Fruit fly (Drosophila melanogaster) whole organism, embryonic: Measurements from ENCODE around the gene CG17109.

Source experiments
- Abd-B ChIP-seq: fragments of 200-800 bp; sonication (Bioruptor generic); optimal IDR thresholded peaks from 2 replicates; lab custom pipeline; 2018; ENCODE audit warnings: missing biosample characterization, mild to moderate bottlenecking, missing genetic modification characterization, moderate library complexity
- Ada2b ChIP-seq: fragments of 200-800 bp; sonication (Bioruptor generic); IDR thresholded peaks from 2 replicates; pipeline ENCODE4 v1.3.6; 2022; ENCODE audit warnings: missing biosample characterization, missing genetic modification characterization
- BtbVII ChIP-seq: fragments of 200-800 bp; sonication (Bioruptor generic); optimal IDR thresholded peaks from 3 replicates; lab custom pipeline; 2017; ENCODE audit warnings: missing biosample characterization, mild to moderate bottlenecking, missing genetic modification characterization
- CG10543 ChIP-seq: fragments of 200-800 bp; sonication (Bioruptor generic); optimal IDR thresholded peaks from 3 replicates; lab custom pipeline; 2017; ENCODE audit warnings: missing biosample characterization, mild to moderate bottlenecking, missing genetic modification characterization, moderate library complexity
- CG10565 ChIP-seq: fragments of 200-800 bp; sonication (Bioruptor generic); optimal IDR thresholded peaks from 3 replicates; lab custom pipeline; 2016; ENCODE audit warnings: missing biosample characterization, mild to moderate bottlenecking, missing genetic modification characterization
- CG14965 ChIP-seq: fragments of 200-800 bp; sonication (Bioruptor generic); optimal IDR thresholded peaks from 2 replicates; lab custom pipeline; 2016; ENCODE audit warnings: missing biosample characterization, missing genetic modification characterization, borderline replicate concordance
- CG16813 ChIP-seq: fragments of 200-800 bp; sonication (Bioruptor generic); IDR thresholded peaks from 3 replicates; pipeline ENCODE4 v1.3.6; 2022; ENCODE audit warnings: missing biosample characterization, missing genetic modification characterization; ENCODE audit not compliant: partially characterized antibody
- CG17829 ChIP-seq: fragments of 200-800 bp; optimal IDR thresholded peaks from 2 replicates; lab custom pipeline; 2019; ENCODE audit warnings: missing biosample characterization, mild to moderate bottlenecking, missing genetic modification characterization, moderate library complexity
- CG18262 ChIP-seq: fragments of 200-800 bp; optimal IDR thresholded peaks from 3 replicates; lab custom pipeline; 2019; ENCODE audit warnings: missing biosample characterization, mild to moderate bottlenecking, missing genetic modification characterization, moderate library complexity
- CG31388 ChIP-seq: fragments of 200-800 bp; sonication (Bioruptor generic); optimal IDR thresholded peaks from 2 replicates; lab custom pipeline; 2016; ENCODE audit warnings: missing biosample characterization, missing genetic modification characterization
- CG33557 ChIP-seq: fragments of 200-800 bp; sonication (Bioruptor generic); optimal IDR thresholded peaks from 2 replicates; lab custom pipeline; 2019; ENCODE audit warnings: missing biosample characterization, mild to moderate bottlenecking, missing genetic modification characterization, moderate library complexity
- CG34376 ChIP-seq: fragments of 200-800 bp; sonication (Bioruptor generic); optimal IDR thresholded peaks from 2 replicates; lab custom pipeline; 2018; ENCODE audit warnings: missing biosample characterization, mild to moderate bottlenecking, missing genetic modification characterization
- CG4282 ChIP-seq: fragments of 200-800 bp; sonication (Bioruptor generic); optimal IDR thresholded peaks from 2 replicates; lab custom pipeline; 2016; ENCODE audit warnings: missing biosample characterization, missing genetic modification characterization
- CG7372 ChIP-seq: fragments of 200-800 bp; sonication (Bioruptor generic); IDR thresholded peaks from 2 replicates; pipeline ENCODE4 v1.3.6; 2022; ENCODE audit warnings: missing biosample characterization, missing genetic modification characterization
- CG7556 ChIP-seq: fragments of 200-800 bp; sonication (Bioruptor generic); optimal IDR thresholded peaks from 2 replicates; lab custom pipeline; 2017; ENCODE audit warnings: missing biosample characterization, mild to moderate bottlenecking, missing genetic modification characterization
- CG8089 ChIP-seq: fragments of 200-800 bp; sonication (Bioruptor generic); optimal IDR thresholded peaks from 3 replicates; lab custom pipeline; 2016; ENCODE audit warnings: missing biosample characterization, missing genetic modification characterization
- CG9797 ChIP-seq: fragments of 200-800 bp; sonication (Bioruptor generic); optimal IDR thresholded peaks from 3 replicates; lab custom pipeline; 2018; ENCODE audit warnings: missing biosample characterization, mild to moderate bottlenecking, missing genetic modification characterization
- Eip74EF ChIP-seq, 2 experiments: fragments of 200-800 bp in 1 of 2; fragments of >200 bp in 1 of 2; sonication (Bioruptor generic) in 1 of 2; optimal IDR thresholded peaks; 2 replicates each; lab custom pipeline; 2017 to 2019; ENCODE audit warnings: missing biosample characterization in 2 of 2, missing genetic modification characterization in 2 of 2, mild to moderate bottlenecking in 1 of 2, moderate library complexity in 1 of 2
- Fer1 ChIP-seq: fragments of 200-800 bp; sonication (Bioruptor generic); optimal IDR thresholded peaks from 2 replicates; lab custom pipeline; 2017; ENCODE audit warnings: missing biosample characterization, mild to moderate bottlenecking, missing genetic modification characterization
- HLH54F ChIP-seq: fragments of 200-800 bp; sonication (Bioruptor generic); optimal IDR thresholded peaks from 3 replicates; lab custom pipeline; 2016; ENCODE audit warnings: missing biosample characterization, missing genetic modification characterization
- Med ChIP-seq: fragments of 200-800 bp; sonication (Bioruptor generic); peaks from one replicate; lab custom pipeline; 2016; ENCODE audit warnings: missing biosample characterization, missing genetic modification characterization, mild to moderate bottlenecking, inconsistent platforms, moderate library complexity
- NK7.1 ChIP-seq: fragments of 200-800 bp; sonication (Bioruptor generic); optimal IDR thresholded peaks from 3 replicates; lab custom pipeline; 2016; ENCODE audit warnings: missing biosample characterization, missing genetic modification characterization
- Nf-YC ChIP-seq: fragments of 200-800 bp; optimal IDR thresholded peaks from 3 replicates; lab custom pipeline; 2019; ENCODE audit warnings: missing biosample characterization, mild to moderate bottlenecking, missing genetic modification characterization, moderate library complexity
- Opbp ChIP-seq: fragments of 200-800 bp; sonication (Bioruptor generic); IDR thresholded peaks from 3 replicates; pipeline ENCODE4 v1.3.6; 2022; ENCODE audit warnings: missing biosample characterization, missing genetic modification characterization; ENCODE audit not compliant: partially characterized antibody
- PHDP ChIP-seq: fragments of 200-800 bp; sonication (Bioruptor generic); optimal IDR thresholded peaks from 3 replicates; lab custom pipeline; 2018; ENCODE audit warnings: missing biosample characterization, mild to moderate bottlenecking, missing genetic modification characterization, moderate library complexity
- Side ChIP-seq: fragments of 200-800 bp; sonication (Bioruptor generic); optimal IDR thresholded peaks from 2 replicates; lab custom pipeline; 2016; ENCODE audit warnings: missing biosample characterization, missing genetic modification characterization
- ab ChIP-seq: fragments of 200-800 bp; sonication (Bioruptor generic); optimal IDR thresholded peaks from 2 replicates; lab custom pipeline; 2016; ENCODE audit warnings: missing biosample characterization, missing genetic modification characterization
- cg ChIP-seq: fragments of 200-800 bp; sonication (Bioruptor generic); optimal IDR thresholded peaks from 3 replicates; lab custom pipeline; 2019; ENCODE audit warnings: missing biosample characterization, mild to moderate bottlenecking, missing genetic modification characterization, moderate library complexity
- ci ChIP-seq: fragments of 200-800 bp; sonication (Bioruptor generic); IDR thresholded peaks from 3 replicates; pipeline ENCODE4 v1.3.6; 2022; ENCODE audit warnings: missing biosample characterization, missing genetic modification characterization
- corto ChIP-seq: fragments of 200-800 bp; sonication (Bioruptor generic); optimal IDR thresholded peaks from 2 replicates; lab custom pipeline; 2016; ENCODE audit warnings: missing biosample characterization, mild to moderate bottlenecking, missing genetic modification characterization, moderate library complexity
- cwo ChIP-seq: fragments of 200-800 bp; sonication (Bioruptor generic); optimal IDR thresholded peaks from 3 replicates; lab custom pipeline; 2017; ENCODE audit warnings: missing biosample characterization, missing genetic modification characterization, mild to moderate bottlenecking, moderate library complexity, missing genetic modification reagents
- dan ChIP-seq: fragments of 200-800 bp; sonication (Bioruptor generic); IDR thresholded peaks from 2 replicates; pipeline ENCODE4 v1.3.6; 2022; ENCODE audit warnings: missing biosample characterization, missing genetic modification characterization
- grn ChIP-seq: fragments of 200-800 bp; sonication (Bioruptor generic); optimal IDR thresholded peaks from 3 replicates; lab custom pipeline; 2017; ENCODE audit warnings: missing biosample characterization, missing genetic modification characterization
- gt ChIP-seq: fragments of 200-800 bp; sonication (Bioruptor generic); IDR thresholded peaks from 2 replicates; pipeline ENCODE4 v1.3.6; 2022; ENCODE audit warnings: missing biosample characterization, missing genetic modification characterization
- jigr1 ChIP-seq: fragments of 200-800 bp; sonication (Bioruptor generic); IDR thresholded peaks from 3 replicates; pipeline ENCODE4 v1.3.6; 2022; ENCODE audit warnings: missing biosample characterization, missing genetic modification characterization
- ken ChIP-seq: fragments of 200-800 bp; sonication (Bioruptor generic); IDR thresholded peaks from 3 replicates; pipeline ENCODE4 v1.3.6; 2022; ENCODE audit warnings: missing biosample characterization, missing genetic modification characterization
- mirr ChIP-seq: fragments of 200-800 bp; sonication (Bioruptor generic); optimal IDR thresholded peaks from 3 replicates; lab custom pipeline; 2018; ENCODE audit warnings: missing biosample characterization, mild to moderate bottlenecking, missing genetic modification characterization
- otp ChIP-seq: fragments of 200-800 bp; sonication (Bioruptor generic); IDR thresholded peaks from 3 replicates; pipeline ENCODE4, ENCODE4 v1.3.6; 2022; ENCODE audit warnings: missing biosample characterization, missing genetic modification characterization
- pfk ChIP-seq: fragments of 200-800 bp; sonication (Bioruptor generic); optimal IDR thresholded peaks from 2 replicates; lab custom pipeline; 2018; ENCODE audit warnings: missing biosample characterization, mild to moderate bottlenecking, missing genetic modification characterization, moderate library complexity
- sd ChIP-seq: fragments of 200-800 bp; sonication (Bioruptor generic); optimal IDR thresholded peaks from 3 replicates; lab custom pipeline; 2018; ENCODE audit warnings: missing biosample characterization, mild to moderate bottlenecking, missing genetic modification characterization, moderate library complexity
- sim ChIP-seq: fragments of 200-800 bp; sonication (Bioruptor generic); IDR thresholded peaks from 2 replicates; pipeline ENCODE4 v1.3.6; 2022; ENCODE audit warnings: missing biosample characterization, missing genetic modification characterization
- sna ChIP-seq: fragments of 200-800 bp; sonication (Bioruptor generic); IDR thresholded peaks from 2 replicates; pipeline ENCODE4 v1.3.6; 2022; ENCODE audit warnings: missing biosample characterization, missing genetic modification characterization; ENCODE audit not compliant: partially characterized antibody
- sug ChIP-seq: fragments of 200-800 bp; optimal IDR thresholded peaks from 2 replicates; lab custom pipeline; 2019; ENCODE audit warnings: missing biosample characterization, mild to moderate bottlenecking, missing genetic modification characterization, moderate library complexity
- ttk ChIP-seq: fragments of 200-800 bp; sonication (Bioruptor generic); IDR thresholded peaks from 2 replicates; pipeline ENCODE4 v2.1.2; 2022; ENCODE audit warnings: missing biosample characterization, missing genetic modification characterization
- vnd ChIP-seq: fragments of 200-800 bp; sonication (Bioruptor generic); IDR thresholded peaks from 3 replicates; pipeline ENCODE4 v1.3.6; 2022; ENCODE audit warnings: missing biosample characterization, missing genetic modification characterization; ENCODE audit not compliant: partially characterized antibody
- z ChIP-seq: fragments of 200-800 bp; sonication (Bioruptor generic); IDR thresholded peaks from 3 replicates; pipeline ENCODE4 v1.3.6; 2022; ENCODE audit warnings: missing biosample characterization, missing genetic modification characterization
- zfh2 ChIP-seq: fragments of 200-800 bp; sonication (Bioruptor generic); optimal IDR thresholded peaks from 2 replicates; lab custom pipeline; 2016; ENCODE audit warnings: missing biosample characterization, missing genetic modification characterization

CG17109 gene

dm6 chr3R:23119873-23120272, 24.4 kb downstream of the CG17109 start (continued):
- no peak for TF ChIP-seq pfk (GFP tag; lab: Kevin White, UChicago)
- no peak for TF ChIP-seq CG7372 (GFP tag; lab: Robert Waterston, UW)
- TF ChIP-seq ci (GFP tag; lab: Robert Waterston, UW), result 0 out of 3 replicates have a peak, but pooled peaks have one; percentile 24
- TF ChIP-seq corto, result no peak
- TF ChIP-seq sna (GFP tag; lab: Robert Waterston, UW), result no peak
- peak; percentile 35; the same call in 1 of the 3 replicates for TF ChIP-seq otp
- no peak for TF ChIP-seq sim (GFP tag; lab: Robert Waterston, UW)

dm6 chr3R:23120933-23121332, 25.4 kb downstream of the CG17109 start:
- peak; percentile 77 for TF ChIP-seq mirr
- TF ChIP-seq cg (GFP tag; lab: Kevin White, UChicago), result peak; percentile 20
- no peak for TF ChIP-seq CG18262 (tag; lab: Kevin White, UChicago)
- TF ChIP-seq CG10543 (GFP tag; lab: Kevin White, UChicago), result peak; percentile 18
- peak; percentile 76 for TF ChIP-seq CG34376 (GFP tag; lab: Kevin White, UChicago)
- TF ChIP-seq z (GFP tag; lab: Robert Waterston, UW), result 0 out of 3 replicates have a peak, but pooled peaks have one; percentile 42
- TF ChIP-seq cwo (GFP tag; lab: Kevin White, UChicago), result peak; percentile 47
- TF ChIP-seq sd, result peak; percentile 32
- no peak for TF ChIP-seq Abd-B (GFP tag; lab: Kevin White, UChicago)
- TF ChIP-seq BtbVII (GFP tag; lab: Kevin White, UChicago), result peak; percentile 95
- TF ChIP-seq Nf-YC (tag; lab: Kevin White, UChicago), result peak; percentile 54
- TF ChIP-seq sug, result peak; percentile 43
- no peak for TF ChIP-seq CG10565
- peak; percentile 64 for TF ChIP-seq grn (GFP tag; lab: Kevin White, UChicago)
- TF ChIP-seq vnd (GFP tag; lab: Robert Waterston, UW), result 0 out of 3 replicates have a peak, but pooled peaks have one; percentile 10
- TF ChIP-seq Fer1, result peak; percentile 1
- TF ChIP-seq zfh2 (GFP tag; lab: Kevin White, UChicago), result no peak

dm6 chr3R:23126241-23127022, 30.9 kb downstream of the CG17109 start, which contains the start of gene CG31365:
TSS of gene CG31365 (minus strand) at chr3R:23126422.
- TF ChIP-seq CG8089, result no peak
- no peak for TF ChIP-seq jigr1 (GFP tag; lab: Robert Waterston, UW)
- peak; percentile 73 for TF ChIP-seq Med
- no peak for TF ChIP-seq CG4282
- TF ChIP-seq HLH54F (GFP tag; lab: Kevin White, UChicago), result no peak
- TF ChIP-seq CG17829 (tag; lab: Kevin White, UChicago), result no peak
- TF ChIP-seq CG9797 (GFP tag; lab: Kevin White, UChicago), result peak; percentile 64
- TF ChIP-seq PHDP (tag; lab: Kevin White, UChicago), result peak; percentile 1
- TF ChIP-seq dan, result no peak
- TF ChIP-seq ken (GFP tag; lab: Robert Waterston, UW), result no peak
- TF ChIP-seq CG7556, result no peak
- TF ChIP-seq CG33557 (GFP tag; lab: Kevin White, UChicago), result peak; percentile 6
- no peak for TF ChIP-seq CG31388 (GFP tag; lab: Kevin White, UChicago)
- no peak for TF ChIP-seq ttk (GFP tag; lab: Robert Waterston, UW)
- no peak for TF ChIP-seq NK7.1 (GFP tag; lab: Kevin White, UChicago)
- no peak for TF ChIP-seq gt (GFP tag; lab: Robert Waterston, UW)
- TF ChIP-seq Ada2b, result no peak
- no peak for TF ChIP-seq Side (GFP tag; lab: Kevin White, UChicago)
- no peak for TF ChIP-seq ab
- no peak for TF ChIP-seq CG14965 (GFP tag; lab: Kevin White, UChicago)
- peak; percentile 24; the same call in 1 of the 3 replicates for TF ChIP-seq Opbp (GFP tag; lab: Robert Waterston, UW)
- TF ChIP-seq Eip74EF (GFP tag; optimal IDR thresholded peaks at IDR 0.05; lab: Kevin White, UChicago), result no peak
- no peak for TF ChIP-seq CG16813
